Worm (Caenorhabditis elegans) whole organism, L4 larva: ENCODE results near the gene citk-2.

Source experiments
- F10B5.3 ChIP-seq: sonication (generic microtip); optimal IDR thresholded peaks from 2 replicates; lab custom pipeline; 2016; ENCODE audit warnings: mild to moderate bottlenecking, missing genetic modification characterization, missing compliant biosample characterization
- F44E2.7 ChIP-seq: fragments of 200-800 bp; sonication (Bioruptor generic); IDR thresholded peaks from 2 replicates; pipeline ENCODE4 v2.1.2; 2022; ENCODE audit warnings: missing genetic modification characterization, missing compliant biosample characterization
- Y105C5A.15 ChIP-seq: fragments of 200-800 bp; sonication (Bioruptor generic); IDR thresholded peaks from 2 replicates; pipeline ENCODE4 v1.3.6; 2022; ENCODE audit warnings: missing genetic modification characterization, missing compliant biosample characterization
- Y5F2A.4 ChIP-seq: fragments of 200-800 bp; sonication (Bioruptor generic); optimal IDR thresholded peaks from 2 replicates; lab custom pipeline; 2018; ENCODE audit warnings: mild to moderate bottlenecking, missing genetic modification characterization, missing compliant biosample characterization
- ZK546.5 ChIP-seq, 2 experiments: sonication (generic microtip); optimal IDR thresholded peaks; 2 replicates each; lab custom pipeline; 2017; ENCODE audit warnings: missing biosample characterization in 2 of 2, missing genetic modification characterization in 2 of 2
- ama-1 ChIP-seq: fragments of 150-350 bp; optimal IDR thresholded peaks from 2 replicates; lab custom pipeline; 2014; ENCODE audit warnings: inconsistent platforms, mixed read lengths
- arid-1 ChIP-seq: fragments of 200-800 bp; sonication (Bioruptor generic); conservative IDR thresholded peaks from 2 replicates; pipeline ENCODE4 v1.3.6; 2022; ENCODE audit warnings: missing genetic modification reagents, missing genetic modification characterization, missing compliant biosample characterization
- ceh-44 ChIP-seq: fragments of 200-800 bp; sonication (Bioruptor generic); IDR thresholded peaks from 2 replicates; pipeline ENCODE4 v1.3.6; 2022; ENCODE audit warnings: missing genetic modification reagents, missing genetic modification characterization, missing compliant biosample characterization
- ctbp-1 ChIP-seq: fragments of 200-800 bp; sonication (Bioruptor generic); IDR thresholded peaks from 2 replicates; pipeline ENCODE4 v1.3.6; 2022; ENCODE audit warnings: missing genetic modification reagents, missing genetic modification characterization, missing compliant biosample characterization
- daf-12 ChIP-seq: fragments of 150-350 bp; optimal IDR thresholded peaks from 2 replicates; lab custom pipeline; 2014; ENCODE audit warnings: missing biosample characterization, missing genetic modification reagents, missing genetic modification characterization
- dmd-6 ChIP-seq: fragments of 200-800 bp; sonication (Bioruptor generic); IDR thresholded peaks from 2 replicates; pipeline ENCODE4 v1.3.6; 2022; ENCODE audit warnings: missing genetic modification reagents, missing genetic modification characterization, missing compliant biosample characterization
- dpl-1 ChIP-seq: fragments of 150-350 bp; optimal IDR thresholded peaks from 2 replicates; lab custom pipeline; 2014; ENCODE audit warnings: missing biosample characterization, missing genetic modification reagents, missing genetic modification characterization
- dve-1 ChIP-seq: sonication (generic microtip); optimal IDR thresholded peaks from 2 replicates; lab custom pipeline; 2017; ENCODE audit warnings: antibody characterized with exemption, mild to moderate bottlenecking, missing genetic modification characterization, missing compliant biosample characterization; ENCODE audit not compliant: insufficient read depth
- egl-27 ChIP-seq: sonication (generic microtip); optimal IDR thresholded peaks from 3 replicates; lab custom pipeline; 2017; ENCODE audit warnings: missing biosample characterization, missing genetic modification reagents, missing genetic modification characterization
- egl-43 ChIP-seq: fragments of 200-800 bp; sonication (Bioruptor generic); IDR thresholded peaks from 2 replicates; pipeline ENCODE4 v1.3.6; 2022; ENCODE audit warnings: missing genetic modification reagents, missing genetic modification characterization, missing compliant biosample characterization
- gei-8 ChIP-seq: fragments of 200-800 bp; sonication (Bioruptor generic); optimal IDR thresholded peaks from 2 replicates; lab custom pipeline; 2018; ENCODE audit warnings: mild to moderate bottlenecking, missing genetic modification characterization, missing compliant biosample characterization
- lin-15B ChIP-seq: fragments of 150-350 bp; sonication (generic microtip); optimal IDR thresholded peaks from 3 replicates; lab custom pipeline; 2014; ENCODE audit warnings: missing biosample characterization, missing genetic modification characterization
- lin-29 ChIP-seq: fragments of 200-800 bp; sonication (Bioruptor generic); IDR thresholded peaks from 2 replicates; pipeline ENCODE4 v1.3.6; 2022; ENCODE audit warnings: missing genetic modification reagents, missing genetic modification characterization, missing compliant biosample characterization
- lin-39 ChIP-seq: fragments of 150-350 bp; optimal IDR thresholded peaks from 2 replicates; lab custom pipeline; 2014; ENCODE audit warnings: missing biosample characterization, missing genetic modification reagents, missing genetic modification characterization
- lir-3 ChIP-seq: sonication (generic microtip); optimal IDR thresholded peaks from 2 replicates; lab custom pipeline; 2016; ENCODE audit warnings: mild to moderate bottlenecking, missing genetic modification characterization, missing compliant biosample characterization
- lsy-2 ChIP-seq, 2 experiments: fragments of 150-350 bp in 1 of 2; sonication (generic microtip) in 1 of 2; optimal IDR thresholded peaks; 2 replicates each; lab custom pipeline; 2014 to 2017; ENCODE audit warnings: missing biosample characterization in 2 of 2, missing genetic modification characterization in 2 of 2
- madf-5 ChIP-seq, 2 experiments: fragments of 200-800 bp; sonication (Bioruptor generic); IDR thresholded peaks; 2 replicates each; pipeline ENCODE4 v1.3.6; 2022; ENCODE audit warnings: missing compliant biosample characterization in 2 of 2, missing genetic modification characterization in 2 of 2
- madf-9 ChIP-seq: fragments of 200-800 bp; sonication (Bioruptor generic); conservative IDR thresholded peaks from 2 replicates; pipeline ENCODE4 v1.3.6; 2022; ENCODE audit warnings: missing genetic modification reagents, missing genetic modification characterization, missing compliant biosample characterization
- mdt-29 ChIP-seq: fragments of 200-800 bp; sonication (Bioruptor generic); IDR thresholded peaks from 2 replicates; pipeline ENCODE4 v1.3.6; 2022; ENCODE audit warnings: missing genetic modification reagents, missing genetic modification characterization, missing compliant biosample characterization
- mes-2 ChIP-seq: sonication (generic microtip); optimal IDR thresholded peaks from 2 replicates; lab custom pipeline; 2016; ENCODE audit warnings: missing genotype, mild to moderate bottlenecking, missing genetic modification characterization, missing compliant biosample characterization; ENCODE audit not compliant: poor library complexity, severe bottlenecking
- mxl-2 ChIP-seq: fragments of 200-800 bp; sonication (Bioruptor generic); conservative IDR thresholded peaks from 2 replicates; pipeline ENCODE4 v1.3.6; 2022; ENCODE audit warnings: missing genetic modification reagents, missing genetic modification characterization, missing compliant biosample characterization
- mxl-3 ChIP-seq: fragments of 200-800 bp; sonication (Bioruptor generic); optimal IDR thresholded peaks from 2 replicates; lab custom pipeline; 2018; ENCODE audit warnings: mild to moderate bottlenecking, missing genetic modification characterization, missing compliant biosample characterization
- nhr-10 ChIP-seq: fragments of 150-350 bp; optimal IDR thresholded peaks from 2 replicates; lab custom pipeline; 2014; ENCODE audit warnings: missing biosample characterization, missing genetic modification characterization
- nhr-11 ChIP-seq: fragments of 150-350 bp; optimal IDR thresholded peaks from 2 replicates; lab custom pipeline; 2014; ENCODE audit warnings: missing biosample characterization, missing genetic modification characterization
- nhr-111 ChIP-seq: fragments of 200-800 bp; sonication (Bioruptor generic); optimal IDR thresholded peaks from 2 replicates; lab custom pipeline; 2018; ENCODE audit warnings: mild to moderate bottlenecking, missing genetic modification characterization, missing compliant biosample characterization
- nhr-237 ChIP-seq: sonication (generic microtip); optimal IDR thresholded peaks from 2 replicates; lab custom pipeline; 2017; ENCODE audit warnings: missing biosample characterization, missing genetic modification characterization
- nhr-25 ChIP-seq: sonication (generic microtip); optimal IDR thresholded peaks from 2 replicates; lab custom pipeline; 2017; ENCODE audit warnings: missing genetic modification characterization, mild to moderate bottlenecking, missing compliant biosample characterization, antibody characterized with exemption, moderate library complexity, borderline replicate concordance; ENCODE audit not compliant: insufficient read depth
- nhr-28 ChIP-seq: fragments of 150-350 bp; optimal IDR thresholded peaks from 2 replicates; lab custom pipeline; 2014; ENCODE audit warnings: missing biosample characterization, missing genetic modification characterization
- nhr-6 ChIP-seq: fragments of 150-350 bp; optimal IDR thresholded peaks from 2 replicates; lab custom pipeline; 2014; ENCODE audit warnings: missing biosample characterization, missing genetic modification characterization
- nhr-76 ChIP-seq: fragments of 150-350 bp; optimal IDR thresholded peaks from 2 replicates; lab custom pipeline; 2014; ENCODE audit warnings: missing biosample characterization, missing genetic modification characterization
- pqm-1 ChIP-seq: sonication (generic microtip); optimal IDR thresholded peaks from 2 replicates; lab custom pipeline; 2017; ENCODE audit warnings: missing biosample characterization, missing genetic modification characterization
- saeg-2 ChIP-seq: fragments of 200-800 bp; sonication (Bioruptor generic); IDR thresholded peaks from 2 replicates; pipeline ENCODE4 v1.3.6; 2022; ENCODE audit warnings: missing genetic modification reagents, missing genetic modification characterization, missing compliant biosample characterization
- sdz-12 ChIP-seq: fragments of 200-800 bp; sonication (Bioruptor generic); optimal IDR thresholded peaks from 2 replicates; lab custom pipeline; 2018; ENCODE audit warnings: mild to moderate bottlenecking, missing genetic modification characterization, missing compliant biosample characterization
- set-16 ChIP-seq: fragments of 200-800 bp; sonication (Bioruptor generic); IDR thresholded peaks from 2 replicates; pipeline ENCODE4 v1.3.6; 2022; ENCODE audit warnings: missing genetic modification reagents, missing genetic modification characterization, missing compliant biosample characterization
- spr-3 ChIP-seq: fragments of 200-800 bp; sonication (Bioruptor generic); optimal IDR thresholded peaks from 2 replicates; lab custom pipeline; 2018; ENCODE audit warnings: mild to moderate bottlenecking, missing genetic modification characterization, missing compliant biosample characterization
- tra-1 ChIP-seq: fragments of 200-800 bp; sonication (Bioruptor generic); IDR thresholded peaks from 2 replicates; pipeline ENCODE4 v1.3.6; 2022; ENCODE audit warnings: missing genetic modification reagents, missing genetic modification characterization, missing compliant biosample characterization
- unc-130 ChIP-seq: sonication (generic microtip); optimal IDR thresholded peaks from 2 replicates; lab custom pipeline; 2016; ENCODE audit warnings: missing genetic modification reagents, missing genetic modification characterization, missing compliant biosample characterization
- unc-39 ChIP-seq: sonication (generic microtip); optimal IDR thresholded peaks from 2 replicates; lab custom pipeline; 2017; ENCODE audit warnings: missing biosample characterization, missing genetic modification characterization
- unc-62 ChIP-seq, 3 experiments: fragments of 150-350 bp in 1 of 3; sonication (generic microtip); optimal IDR thresholded peaks in 2 of 3; peaks in 1 of 3; 1 replicate in 1 of 3; 2 replicates in 2 of 3; lab custom pipeline; 2014 to 2017; ENCODE audit warnings: missing biosample characterization in 3 of 3, missing genetic modification characterization in 3 of 3, missing genetic modification reagents in 3 of 3, missing genotype in 1 of 3
- zag-1 ChIP-seq: fragments of 150-350 bp; optimal IDR thresholded peaks from 2 replicates; lab custom pipeline; 2014; ENCODE audit warnings: missing biosample characterization, missing genetic modification characterization
- zfp-2 ChIP-seq: sonication (generic microtip); optimal IDR thresholded peaks from 2 replicates; lab custom pipeline; 2016; ENCODE audit warnings: mild to moderate bottlenecking, missing genetic modification characterization, missing compliant biosample characterization
- zfp-3 ChIP-seq: fragments of 200-800 bp; sonication (Bioruptor generic); conservative IDR thresholded peaks from 2 replicates; pipeline ENCODE4 v1.3.6; 2022; ENCODE audit warnings: missing genetic modification reagents, missing genetic modification characterization, missing compliant biosample characterization
- zip-11 ChIP-seq: fragments of 200-800 bp; sonication (Bioruptor generic); IDR thresholded peaks from 2 replicates; pipeline ENCODE4 v1.3.6; 2022; ENCODE audit warnings: missing genetic modification characterization, missing compliant biosample characterization
- ztf-11 ChIP-seq: fragments of 150-350 bp; optimal IDR thresholded peaks from 2 replicates; lab custom pipeline; 2014; ENCODE audit warnings: missing biosample characterization, missing genetic modification characterization
- ztf-7 ChIP-seq: fragments of 150-350 bp; optimal IDR thresholded peaks from 2 replicates; lab custom pipeline; 2014; ENCODE audit warnings: missing biosample characterization, missing genetic modification characterization

Gene citk-2

ce11 chrII:5032669-5033068, 33.3 kb downstream of the citk-2 start (continued):
- TF ChIP-seq nhr-111 (GFP tag; lab: Kevin White, UChicago) (peak; percentile 42), egl-43 (GFP tag; lab: Robert Waterston, UW) (peak; percentile 94), set-16 (GFP tag; lab: Robert Waterston, UW) (peak; percentile 48; the same call in 1 of the 2 replicates), ama-1 (no peak), spr-3 (peak; percentile 31), nhr-76 (no peak), egl-27 (tag; lab: Kevin White, UChicago) (no peak), sdz-12 (GFP tag; lab: Kevin White, UChicago) (peak; percentile 82), arid-1 (GFP tag; lab: Robert Waterston, UW) (peak; percentile 84), lsy-2 (tag; optimal IDR thresholded peaks at IDR 0.05; lab: Kevin White, UChicago) (peak; percentile 29 to 70), zfp-2 (peak; percentile 19), nhr-28 (peak; percentile 34), nhr-25 (peak; percentile 70), F10B5.3 (tag; lab: Kevin White, UChicago) (peak; percentile 25), ZK546.5 (tag; optimal IDR thresholded peaks at IDR 0.05; lab: Kevin White, UChicago) (no peak), dve-1 (peak; percentile 26), zip-11 (peak; percentile 69; the same call in 1 of the 2 replicates), lin-29 (GFP tag; lab: Robert Waterston, UW) (no peak), dmd-6 (peak; percentile 68), unc-39 (no peak), Y105C5A.15 (peak; percentile 86; the same call in 1 of the 2 replicates), saeg-2 (GFP tag; lab: Robert Waterston, UW) (0 out of 2 replicates have a peak, but pooled peaks have one; percentile 48), nhr-11 (tag; lab: Kevin White, UChicago) (peak; percentile 48), pqm-1 (tag; lab: Kevin White, UChicago) (no peak), ctbp-1 (0 out of 2 replicates have a peak, but pooled peaks have one; percentile 41), daf-12 (tag; lab: Kevin White, UChicago) (no peak), mes-2 (tag; lab: Kevin White, UChicago) (peak; percentile 74), F44E2.7 (GFP tag; lab: Robert Waterston, UW) (0 out of 2 replicates have a peak, but pooled peaks have one; percentile 50), zag-1 (tag; lab: Kevin White, UChicago) (no peak), zfp-3 (GFP tag; lab: Robert Waterston, UW) (peak; percentile 79; the same call in 1 of the 2 replicates), nhr-6 (tag; lab: Kevin White, UChicago) (peak; percentile 60), gei-8 (GFP tag; lab: Kevin White, UChicago) (peak; percentile 68), ceh-44 (GFP tag; lab: Robert Waterston, UW) (peak; percentile 59; the same call in 1 of the 2 replicates), mxl-2 (0 out of 2 replicates have a peak, but pooled peaks have one; percentile 31), nhr-10 (tag; lab: Kevin White, UChicago) (no peak), lin-39 (tag; lab: Kevin White, UChicago) (no peak), ztf-11 (no peak), ztf-7 (tag; lab: Kevin White, UChicago) (peak; percentile 65), lin-15B (no peak), madf-9 (GFP tag; lab: Robert Waterston, UW) (peak; percentile 74), dpl-1 (GFP tag; lab: Kevin White, UChicago) (peak; percentile 45), mdt-29 (GFP tag; lab: Robert Waterston, UW) (no peak), unc-130 (peak; percentile 72), unc-62 (GFP tag; optimal IDR thresholded peaks at IDR 0.05 in 1 of 2; lab: Kevin White, UChicago) (peak in 1 of 2 experiments; percentile 80), unc-62 (tag; optimal IDR thresholded peaks at IDR 0.05; lab: Kevin White, UChicago) (no peak), Y5F2A.4 (GFP tag; lab: Kevin White, UChicago) (peak; percentile 80), lir-3 (peak; percentile 15), tra-1 (peak; percentile 82), nhr-237 (no peak), madf-5 (GFP tag; IDR thresholded peaks at IDR 0.05; lab: Robert Waterston, UW) (peak in 1 of 2 experiments; percentile 52; a peak in 1 of 4 replicates), mxl-3 (peak; percentile 59)
